Fruit fly (Drosophila melanogaster) whole organism, adult: ENCODE results near the gene CG1789.

Experiments
- CG7045 ChIP-seq: fragments of 200-800 bp; sonication (Bioruptor generic); optimal IDR thresholded peaks from 2 replicates; lab custom pipeline; 2017; ENCODE audit warnings: missing biosample characterization, mild to moderate bottlenecking, missing genetic modification characterization
- Crg-1 ChIP-seq: fragments of 200-800 bp; sonication (Bioruptor generic); optimal IDR thresholded peaks from 2 replicates; lab custom pipeline; 2016; ENCODE audit warnings: missing biosample characterization, missing genetic modification characterization
- ovo ChIP-seq: fragments of 200-800 bp; sonication (Bioruptor generic); optimal IDR thresholded peaks from 2 replicates; lab custom pipeline; 2016; ENCODE audit warnings: missing biosample characterization, missing genetic modification characterization
- toe ChIP-seq: fragments of 200-800 bp; sonication (Bioruptor generic); optimal IDR thresholded peaks from 2 replicates; lab custom pipeline; 2016; ENCODE audit warnings: missing biosample characterization, missing genetic modification characterization

DNA sequence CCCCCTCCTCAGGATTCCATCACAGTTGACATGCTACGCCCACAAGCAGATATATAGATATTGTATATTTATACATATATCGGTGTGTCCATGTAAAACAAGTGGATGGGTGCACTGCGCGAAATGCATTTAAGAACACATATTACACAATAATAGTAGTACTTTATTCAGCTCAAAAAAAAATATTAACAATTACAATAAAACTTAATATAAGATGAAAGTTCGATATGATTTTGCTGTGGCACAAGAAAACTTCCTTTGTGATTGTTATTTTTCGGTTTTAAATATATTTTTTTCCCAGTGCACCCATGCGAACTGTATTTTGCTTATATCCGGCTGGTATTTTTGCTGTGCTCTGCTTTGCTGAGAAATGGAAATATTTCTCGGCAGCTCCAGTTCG, 11.1 kb downstream of the CG1789 start:
- no peak for TF ChIP-seq ovo
- TF ChIP-seq toe (GFP tag; lab: Kevin White, UChicago) = no peak
- TF ChIP-seq CG7045 = no peak
- TF ChIP-seq Crg-1 (GFP tag; lab: Kevin White, UChicago) = no peak
